Fruit fly (Drosophila melanogaster) whole organism, adult: Measurements from ENCODE around the gene CG7573.

Source experiments
- CG11617 ChIP-seq: fragments of 200-800 bp; sonication (Bioruptor generic); optimal IDR thresholded peaks from 2 replicates; lab custom pipeline; 2017; ENCODE audit warnings: mild to moderate bottlenecking, missing biosample characterization, missing genetic modification reagents, missing genetic modification characterization
- CG12768 ChIP-seq: fragments of 200-800 bp; sonication (Bioruptor generic); optimal IDR thresholded peaks from 2 replicates; lab custom pipeline; 2017; ENCODE audit warnings: missing biosample characterization, missing genetic modification characterization, mild to moderate bottlenecking, moderate library complexity, missing genetic modification reagents
- CG14711 ChIP-seq: fragments of 200-800 bp; sonication (Bioruptor generic); optimal IDR thresholded peaks from 2 replicates; lab custom pipeline; 2018; ENCODE audit warnings: missing biosample characterization, mild to moderate bottlenecking, missing genetic modification characterization, moderate library complexity
- CG1620 ChIP-seq: fragments of 200-800 bp; sonication (Bioruptor generic); optimal IDR thresholded peaks from 2 replicates; lab custom pipeline; 2016; ENCODE audit warnings: missing biosample characterization, missing genetic modification characterization
- CG33017 ChIP-seq: fragments of 200-800 bp; sonication (Bioruptor generic); optimal IDR thresholded peaks from 2 replicates; lab custom pipeline; 2018; ENCODE audit warnings: missing biosample characterization, mild to moderate bottlenecking, missing genetic modification characterization, moderate library complexity
- CG5204 ChIP-seq: fragments of 200-800 bp; sonication (Bioruptor generic); optimal IDR thresholded peaks from 2 replicates; lab custom pipeline; 2016; ENCODE audit warnings: missing biosample characterization, missing genetic modification characterization
- CG7045 ChIP-seq: fragments of 200-800 bp; sonication (Bioruptor generic); optimal IDR thresholded peaks from 2 replicates; lab custom pipeline; 2017; ENCODE audit warnings: missing biosample characterization, mild to moderate bottlenecking, missing genetic modification characterization
- CG7101 ChIP-seq: fragments of 200-800 bp; sonication (Bioruptor generic); optimal IDR thresholded peaks from 2 replicates; lab custom pipeline; 2018; ENCODE audit warnings: missing biosample characterization, mild to moderate bottlenecking, missing genetic modification characterization, moderate library complexity
- Clk ChIP-seq: fragments of 200-800 bp; sonication (Bioruptor generic); optimal IDR thresholded peaks from 2 replicates; lab custom pipeline; 2017; ENCODE audit warnings: missing biosample characterization, missing genetic modification characterization
- Crg-1 ChIP-seq: fragments of 200-800 bp; sonication (Bioruptor generic); optimal IDR thresholded peaks from 2 replicates; lab custom pipeline; 2016; ENCODE audit warnings: missing biosample characterization, missing genetic modification characterization
- Hr96 ChIP-seq: fragments of 200-800 bp; sonication (Bioruptor generic); optimal IDR thresholded peaks from 2 replicates; lab custom pipeline; 2016; ENCODE audit warnings: missing biosample characterization, missing genetic modification characterization
- Mnt ChIP-seq: fragments of 200-800 bp; sonication (Bioruptor generic); optimal IDR thresholded peaks from 2 replicates; lab custom pipeline; 2016; ENCODE audit warnings: missing biosample characterization, mild to moderate bottlenecking, missing genetic modification characterization
- bab1 ChIP-seq: fragments of 200-800 bp; sonication (Bioruptor generic); optimal IDR thresholded peaks from 3 replicates; lab custom pipeline; 2019; ENCODE audit warnings: missing biosample characterization, mild to moderate bottlenecking, missing genetic modification characterization, moderate library complexity
- cic ChIP-seq: fragments of 200-800 bp; sonication (Bioruptor generic); optimal IDR thresholded peaks from 2 replicates; lab custom pipeline; 2017; ENCODE audit warnings: missing biosample characterization, mild to moderate bottlenecking, missing genetic modification characterization, moderate library complexity
- cnc ChIP-seq, 2 experiments: fragments of >200 bp; optimal IDR thresholded peaks; 2 replicates each; lab custom pipeline; 2017
- kay ChIP-seq: fragments of 200-800 bp; sonication (Bioruptor generic); peaks from one replicate; lab custom pipeline; 2016; ENCODE audit warnings: missing biosample characterization, missing genetic modification characterization, borderline replicate concordance
- ovo ChIP-seq: fragments of 200-800 bp; sonication (Bioruptor generic); optimal IDR thresholded peaks from 2 replicates; lab custom pipeline; 2016; ENCODE audit warnings: missing biosample characterization, missing genetic modification characterization
- pad ChIP-seq: fragments of 200-800 bp; sonication (Bioruptor generic); optimal IDR thresholded peaks from 3 replicates; lab custom pipeline; 2017; ENCODE audit warnings: missing biosample characterization, missing genetic modification characterization, mild to moderate bottlenecking, moderate library complexity, missing genetic modification reagents
- tj ChIP-seq: fragments of 200-800 bp; sonication (Bioruptor generic); optimal IDR thresholded peaks from 3 replicates; lab custom pipeline; 2017; ENCODE audit warnings: missing biosample characterization, mild to moderate bottlenecking, missing genetic modification characterization, moderate library complexity
- toe ChIP-seq: fragments of 200-800 bp; sonication (Bioruptor generic); optimal IDR thresholded peaks from 2 replicates; lab custom pipeline; 2016; ENCODE audit warnings: missing biosample characterization, missing genetic modification characterization

The CG7573 gene

DNA sequence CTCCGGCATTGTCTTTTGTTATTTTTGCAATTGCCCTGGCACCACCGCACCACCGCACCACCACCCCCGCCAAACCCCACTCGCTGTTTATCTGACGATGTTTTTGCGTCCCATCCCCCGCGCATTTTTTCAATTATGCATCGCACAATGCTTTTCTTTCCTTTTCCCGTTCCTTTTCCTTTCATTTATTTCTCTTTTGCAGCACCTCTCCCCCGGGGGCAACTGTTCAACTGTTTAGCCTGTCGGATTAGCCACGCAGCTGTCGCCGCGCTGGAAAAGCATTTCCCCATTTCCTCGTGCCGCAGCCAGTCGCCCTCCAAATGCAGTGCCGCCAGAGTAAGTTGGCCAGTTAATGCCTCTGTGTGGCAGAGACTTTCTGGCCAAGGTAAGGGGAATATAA, 12.3 kb upstream of the CG7573 start:
- TF ChIP-seq Hr96 (GFP tag; lab: Kevin White, UChicago), result no peak
- no peak for TF ChIP-seq Mnt (GFP tag; lab: Kevin White, UChicago)
- TF ChIP-seq CG5204 (GFP tag; lab: Kevin White, UChicago), result no peak
- no peak for TF ChIP-seq CG33017 (tag; lab: Kevin White, UChicago)
- TF ChIP-seq CG11617 (GFP tag; lab: Kevin White, UChicago), result no peak
- TF ChIP-seq kay, result no peak
- no peak for TF ChIP-seq CG7045 (GFP tag; lab: Kevin White, UChicago)
- TF ChIP-seq pad, result no peak
- TF ChIP-seq cic (GFP tag; lab: Kevin White, UChicago), result no peak
- no peak for TF ChIP-seq tj (GFP tag; lab: Kevin White, UChicago)
- TF ChIP-seq toe, result no peak
- no peak for TF ChIP-seq bab1 (GFP tag; lab: Kevin White, UChicago)

DNA sequence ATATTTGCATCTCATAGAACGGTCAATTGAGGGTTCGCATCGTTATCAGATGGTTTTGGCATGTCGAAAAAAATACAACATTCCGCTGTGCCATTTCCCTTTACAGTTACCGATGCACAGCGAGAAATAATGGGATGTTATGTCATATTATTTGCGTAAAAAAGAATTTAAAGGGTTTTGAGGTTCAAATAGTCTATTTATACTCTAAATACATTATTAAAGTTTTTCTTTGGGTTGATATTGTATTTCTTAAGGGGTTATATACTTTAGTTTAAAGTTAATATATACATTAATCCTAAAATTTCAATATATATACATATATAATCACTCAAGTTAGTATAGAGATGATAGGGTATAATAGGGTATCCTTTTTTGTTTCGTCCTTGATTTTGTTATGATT, 8.6 kb upstream of the CG7573 start:
- no peak for TF ChIP-seq Mnt (GFP tag; lab: Kevin White, UChicago)
- TF ChIP-seq tj (GFP tag; lab: Kevin White, UChicago), result no peak
- no peak for TF ChIP-seq CG33017 (tag; lab: Kevin White, UChicago)
- no peak for TF ChIP-seq Clk (GFP tag; lab: Kevin White, UChicago)
- TF ChIP-seq toe, result no peak
- no peak for TF ChIP-seq cnc (optimal IDR thresholded peaks at IDR 0.05; lab: Kevin White, UChicago)
- TF ChIP-seq Crg-1 (GFP tag; lab: Kevin White, UChicago), result no peak
- TF ChIP-seq CG1620 (GFP tag; lab: Kevin White, UChicago), result no peak
- no peak for TF ChIP-seq bab1 (GFP tag; lab: Kevin White, UChicago)
- TF ChIP-seq pad, result no peak
- no peak for TF ChIP-seq CG7101 (tag; lab: Kevin White, UChicago)
- TF ChIP-seq CG5204 (GFP tag; lab: Kevin White, UChicago), result no peak

DNA sequence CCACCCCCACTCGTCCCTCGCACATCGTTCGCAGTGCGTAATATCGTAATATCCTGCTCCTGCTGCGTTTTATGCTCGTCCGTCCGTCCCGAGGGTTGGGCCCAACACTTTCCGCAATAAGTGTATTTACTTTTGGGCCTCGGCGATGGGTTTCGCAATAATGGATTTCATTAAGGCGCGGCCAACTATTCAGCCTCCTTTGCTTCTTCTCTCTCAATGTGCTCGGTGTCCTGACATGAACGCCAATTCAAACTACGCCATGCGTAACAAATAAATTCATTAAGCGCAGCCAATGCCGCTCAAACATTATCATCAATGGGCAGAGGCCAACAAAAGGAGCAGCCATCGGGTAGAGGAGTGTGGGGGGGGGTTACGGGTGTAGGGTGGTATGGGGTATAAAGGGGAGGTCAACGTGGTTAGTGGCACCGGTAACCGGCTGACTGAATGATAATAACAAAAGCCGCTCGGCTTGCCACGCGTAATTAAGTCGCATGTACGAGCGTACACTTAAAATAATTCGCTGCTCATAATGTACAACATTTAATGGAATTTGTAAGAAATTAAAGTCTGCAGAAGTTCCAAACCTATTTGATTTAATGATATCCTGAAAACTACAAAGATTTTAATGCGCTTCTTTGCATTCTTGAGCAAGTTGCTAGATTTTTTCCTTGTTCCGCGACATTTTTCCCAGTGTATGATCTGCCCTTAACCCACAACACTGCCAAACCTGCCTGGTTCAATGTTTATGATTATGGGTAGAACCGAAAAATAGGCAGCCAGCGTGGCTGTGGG, 7.9 kb upstream of the CG7573 start:
- TF ChIP-seq CG1620 (GFP tag; lab: Kevin White, UChicago) (no peak), bab1 (GFP tag; lab: Kevin White, UChicago) (no peak), CG14711 (tag; lab: Kevin White, UChicago) (no peak), CG12768 (no peak), CG33017 (tag; lab: Kevin White, UChicago) (no peak), Clk (GFP tag; lab: Kevin White, UChicago) (no peak), CG11617 (GFP tag; lab: Kevin White, UChicago) (no peak), Mnt (GFP tag; lab: Kevin White, UChicago) (no peak), CG7101 (tag; lab: Kevin White, UChicago) (no peak), cic (GFP tag; lab: Kevin White, UChicago) (no peak), Hr96 (GFP tag; lab: Kevin White, UChicago) (no peak), cnc (optimal IDR thresholded peaks at IDR 0.05; lab: Kevin White, UChicago) (no peak), Crg-1 (GFP tag; lab: Kevin White, UChicago) (no peak), toe (no peak), CG5204 (GFP tag; lab: Kevin White, UChicago) (no peak), pad (no peak), CG7045 (GFP tag; lab: Kevin White, UChicago) (no peak)

DNA sequence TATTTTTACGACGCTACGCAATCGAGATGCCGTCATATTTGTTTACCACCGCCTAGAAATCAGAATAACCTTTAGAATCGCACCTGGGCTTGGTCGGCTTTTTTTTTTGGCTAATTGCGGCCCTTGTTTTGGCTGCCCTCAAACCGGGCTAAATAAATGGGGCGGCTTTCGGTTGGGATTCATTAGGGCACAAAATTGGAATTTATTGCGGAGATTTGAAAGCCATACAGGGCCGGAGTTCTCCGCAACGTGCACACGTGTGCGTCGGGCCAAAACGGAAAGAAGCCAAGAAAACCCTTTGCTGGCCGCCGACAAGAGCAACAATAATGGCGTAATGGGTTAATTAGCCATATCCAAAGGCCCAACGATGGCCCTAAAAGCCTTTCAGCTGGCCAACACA, 6.2 kb upstream of the CG7573 start:
- no peak for TF ChIP-seq pad
- TF ChIP-seq ovo (GFP tag; lab: Kevin White, UChicago), result no peak
- TF ChIP-seq CG1620 (GFP tag; lab: Kevin White, UChicago), result no peak
- TF ChIP-seq cic (GFP tag; lab: Kevin White, UChicago), result no peak
- TF ChIP-seq Clk (GFP tag; lab: Kevin White, UChicago), result no peak

DNA sequence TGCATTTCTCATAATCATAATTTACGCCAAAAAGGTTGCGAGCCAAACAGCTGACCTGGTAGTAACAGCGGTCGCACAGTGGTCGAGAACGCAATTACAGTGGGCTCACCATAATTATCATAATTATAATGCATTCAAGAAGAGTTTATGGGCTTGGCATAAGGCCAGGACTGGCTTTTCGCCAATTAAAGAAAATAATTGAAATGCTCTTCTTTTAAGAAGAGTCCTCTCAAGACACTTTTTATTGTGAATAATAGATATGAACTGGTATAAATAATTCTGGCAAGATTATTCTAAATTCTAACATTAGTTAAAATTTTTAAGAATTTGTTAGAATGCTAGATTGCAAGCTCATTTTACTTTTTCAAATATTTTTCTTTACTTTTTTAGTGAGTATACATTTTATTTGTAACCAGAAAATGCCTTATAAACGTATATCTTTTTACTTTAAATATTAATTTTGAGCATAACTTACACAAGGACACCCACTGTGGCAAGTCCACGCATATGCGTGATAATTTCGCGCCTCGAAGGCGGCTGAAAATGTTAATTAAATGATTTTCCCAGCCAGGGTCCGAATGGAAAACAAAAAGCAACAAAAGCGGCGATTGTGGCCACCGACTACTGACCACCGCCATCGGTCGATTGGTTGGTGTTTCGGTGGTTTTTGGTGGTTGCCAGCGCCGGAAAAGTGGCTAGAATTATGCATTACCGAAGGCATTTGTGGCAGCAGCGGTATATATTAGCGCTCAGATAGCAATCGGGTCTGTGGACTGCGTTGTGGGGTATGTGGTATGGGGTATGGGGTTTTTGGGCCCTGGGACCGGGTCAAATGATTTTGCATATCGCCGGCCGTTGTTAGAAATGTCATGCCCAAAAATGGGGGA, 5.2 kb upstream of the CG7573 start:
- TF ChIP-seq tj (GFP tag; lab: Kevin White, UChicago) (no peak), cnc (optimal IDR thresholded peaks at IDR 0.05; lab: Kevin White, UChicago) (no peak), CG1620 (GFP tag; lab: Kevin White, UChicago) (no peak), Crg-1 (GFP tag; lab: Kevin White, UChicago) (no peak), cic (GFP tag; lab: Kevin White, UChicago) (no peak)

DNA sequence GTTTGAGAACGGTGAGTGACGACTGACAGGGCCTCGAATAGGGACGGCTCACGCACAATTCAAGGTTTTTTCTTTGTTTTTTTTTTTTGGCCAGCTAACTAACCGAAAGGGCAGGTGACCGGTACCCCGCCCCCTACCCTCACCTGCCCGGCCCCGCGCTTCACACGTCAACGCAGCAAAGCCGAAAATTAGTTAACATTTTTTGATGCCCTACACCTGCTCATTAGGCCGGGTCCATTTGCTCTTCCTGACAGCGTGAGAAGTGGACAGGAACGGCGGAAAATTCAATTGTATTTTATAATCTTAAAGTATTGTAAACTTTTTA, 4.6 kb upstream of the CG7573 start:
- TF ChIP-seq ovo (GFP tag; lab: Kevin White, UChicago) (no peak), CG33017 (tag; lab: Kevin White, UChicago) (no peak), Mnt (GFP tag; lab: Kevin White, UChicago) (no peak), CG7101 (tag; lab: Kevin White, UChicago) (no peak), Hr96 (GFP tag; lab: Kevin White, UChicago) (no peak), CG12768 (no peak)
